Fruit fly (Drosophila melanogaster) whole organism, embryonic: ENCODE results near the gene Srrm234.

Experiments used
- BtbVII ChIP-seq: fragments of 200-800 bp; sonication (Bioruptor generic); optimal IDR thresholded peaks from 3 replicates; lab custom pipeline; 2017; ENCODE audit warnings: missing biosample characterization, mild to moderate bottlenecking, missing genetic modification characterization
- C15 ChIP-seq: fragments of 200-800 bp; sonication (Bioruptor generic); IDR thresholded peaks from 3 replicates; pipeline ENCODE4 v1.3.6; 2022; ENCODE audit warnings: missing biosample characterization, missing genetic modification characterization
- CG10565 ChIP-seq: fragments of 200-800 bp; sonication (Bioruptor generic); optimal IDR thresholded peaks from 3 replicates; lab custom pipeline; 2016; ENCODE audit warnings: missing biosample characterization, mild to moderate bottlenecking, missing genetic modification characterization
- CG10959 ChIP-seq: fragments of 200-800 bp; sonication (Bioruptor generic); IDR thresholded peaks from 2 replicates; pipeline ENCODE4 v1.3.6; 2022; ENCODE audit warnings: missing biosample characterization, missing genetic modification characterization
- CG11093 ChIP-seq: fragments of 200-800 bp; sonication (Bioruptor generic); IDR thresholded peaks from 3 replicates; pipeline ENCODE4 v1.3.6; 2022; ENCODE audit warnings: missing biosample characterization, missing genetic modification characterization
- CG11695 ChIP-seq: fragments of 200-800 bp; sonication (Bioruptor generic); IDR thresholded peaks from 3 replicates; pipeline ENCODE4 v1.3.6; 2022; ENCODE audit warnings: missing biosample characterization, missing genetic modification characterization
- CG11696 ChIP-seq: fragments of 200-800 bp; sonication (Bioruptor generic); IDR thresholded peaks from 2 replicates; pipeline ENCODE4 v1.3.6; 2022; ENCODE audit warnings: missing biosample characterization, missing genetic modification characterization
- CG13123 ChIP-seq: fragments of 200-800 bp; sonication (Bioruptor generic); optimal IDR thresholded peaks from 2 replicates; lab custom pipeline; 2016; ENCODE audit warnings: missing biosample characterization, missing genetic modification characterization
- CG13424 ChIP-seq: fragments of 200-800 bp; sonication (Bioruptor generic); optimal IDR thresholded peaks from 2 replicates; lab custom pipeline; 2019; ENCODE audit warnings: missing biosample characterization, mild to moderate bottlenecking, missing genetic modification characterization, moderate library complexity
- CG17361 ChIP-seq: fragments of 200-800 bp; sonication (Bioruptor generic); IDR thresholded peaks from 3 replicates; pipeline ENCODE4 v1.3.6; 2022; ENCODE audit warnings: missing biosample characterization, missing genetic modification characterization
- CG17612 ChIP-seq: fragments of 200-800 bp; sonication (Bioruptor generic); IDR thresholded peaks from 2 replicates; pipeline ENCODE4 v1.3.6; 2022; ENCODE audit warnings: missing biosample characterization, missing genetic modification characterization
- CG1832 ChIP-seq: fragments of 200-800 bp; sonication (Bioruptor generic); optimal IDR thresholded peaks from 2 replicates; lab custom pipeline; 2017; ENCODE audit warnings: missing biosample characterization, mild to moderate bottlenecking, missing genetic modification characterization, inconsistent platforms
- CG18476 ChIP-seq: fragments of 200-800 bp; sonication (Bioruptor generic); optimal IDR thresholded peaks from 2 replicates; lab custom pipeline; 2016; ENCODE audit warnings: missing biosample characterization, mild to moderate bottlenecking, missing genetic modification characterization
- CG2889 ChIP-seq: fragments of 200-800 bp; sonication (Bioruptor generic); IDR thresholded peaks from 3 replicates; pipeline ENCODE4 v1.3.6; 2022; ENCODE audit warnings: missing biosample characterization, missing genetic modification characterization
- CG3281 ChIP-seq: fragments of 200-800 bp; sonication (Bioruptor generic); optimal IDR thresholded peaks from 3 replicates; lab custom pipeline; 2017; ENCODE audit warnings: missing biosample characterization, mild to moderate bottlenecking, missing genetic modification characterization
- CG34224 ChIP-seq: fragments of 200-800 bp; sonication (Bioruptor generic); IDR thresholded peaks from 3 replicates; pipeline ENCODE4 v1.3.6; 2022; ENCODE audit warnings: missing biosample characterization, missing genetic modification characterization; ENCODE audit not compliant: partially characterized antibody
- CG34422 ChIP-seq: fragments of 200-800 bp; sonication (Bioruptor generic); IDR thresholded peaks from 3 replicates; pipeline ENCODE4 v1.3.6; 2022; ENCODE audit warnings: missing biosample characterization, missing genetic modification characterization
- CG3995 ChIP-seq: fragments of 200-800 bp; sonication (Bioruptor generic); optimal IDR thresholded peaks from 3 replicates; lab custom pipeline; 2016; ENCODE audit warnings: missing biosample characterization, missing genetic modification characterization
- CG4707 ChIP-seq: fragments of 200-800 bp; sonication (Bioruptor generic); optimal IDR thresholded peaks from 2 replicates; lab custom pipeline; 2018; ENCODE audit warnings: missing biosample characterization, mild to moderate bottlenecking, missing genetic modification characterization, moderate library complexity
- CG4854 ChIP-seq: fragments of 200-800 bp; sonication (Bioruptor generic); optimal IDR thresholded peaks from 2 replicates; lab custom pipeline; 2016; ENCODE audit warnings: missing biosample characterization, missing genetic modification characterization, inconsistent platforms
- CG6175 ChIP-seq: fragments of 200-800 bp; sonication (Bioruptor generic); IDR thresholded peaks from 3 replicates; pipeline ENCODE4 v1.3.6; 2022; ENCODE audit warnings: missing biosample characterization, missing genetic modification characterization
- CG6254 ChIP-seq: fragments of 200-800 bp; sonication (Bioruptor generic); optimal IDR thresholded peaks from 3 replicates; lab custom pipeline; 2017; ENCODE audit warnings: mild to moderate bottlenecking, missing biosample characterization, missing genetic modification reagents, missing genetic modification characterization
- CG9215 ChIP-seq: fragments of 200-800 bp; sonication (Bioruptor generic); IDR thresholded peaks from 2 replicates; pipeline ENCODE4 v1.3.6; 2022; ENCODE audit warnings: missing biosample characterization, missing genetic modification characterization
- CTCF ChIP-seq: fragments of 200-800 bp; sonication (Bioruptor generic); optimal IDR thresholded peaks from 2 replicates; lab custom pipeline; 2017; ENCODE audit warnings: missing biosample characterization, mild to moderate bottlenecking, missing genetic modification characterization, moderate library complexity
- Dll ChIP-seq: fragments of 200-800 bp; sonication (Bioruptor generic); IDR thresholded peaks from 4 replicates; pipeline ENCODE4 v1.3.6; 2022; ENCODE audit warnings: missing biosample characterization, missing genetic modification characterization; ENCODE audit not compliant: partially characterized antibody
- H15 ChIP-seq: fragments of 200-800 bp; sonication (Bioruptor generic); IDR thresholded peaks from 3 replicates; pipeline ENCODE4 v1.3.6; 2022; ENCODE audit warnings: missing biosample characterization, missing genetic modification characterization
- Hr51 ChIP-seq, 2 experiments: fragments of 200-800 bp; sonication (Bioruptor generic); optimal IDR thresholded peaks; 2 replicates in 1 of 2; 3 replicates in 1 of 2; lab custom pipeline; 2016 to 2018; ENCODE audit warnings: missing biosample characterization in 2 of 2, missing genetic modification characterization in 2 of 2, mild to moderate bottlenecking in 1 of 2, moderate library complexity in 1 of 2
- MBD-R2 ChIP-seq: fragments of 200-800 bp; sonication (Bioruptor generic); IDR thresholded peaks from 2 replicates; pipeline ENCODE4 v1.3.6; 2022; ENCODE audit warnings: missing biosample characterization, missing genetic modification characterization
- Med ChIP-seq: fragments of 200-800 bp; sonication (Bioruptor generic); peaks from one replicate; lab custom pipeline; 2016; ENCODE audit warnings: missing biosample characterization, missing genetic modification characterization, mild to moderate bottlenecking, inconsistent platforms, moderate library complexity
- NK7.1 ChIP-seq: fragments of 200-800 bp; sonication (Bioruptor generic); optimal IDR thresholded peaks from 3 replicates; lab custom pipeline; 2016; ENCODE audit warnings: missing biosample characterization, missing genetic modification characterization
- PHDP ChIP-seq: fragments of 200-800 bp; sonication (Bioruptor generic); optimal IDR thresholded peaks from 3 replicates; lab custom pipeline; 2018; ENCODE audit warnings: missing biosample characterization, mild to moderate bottlenecking, missing genetic modification characterization, moderate library complexity
- al ChIP-seq: fragments of 200-800 bp; sonication (Bioruptor generic); IDR thresholded peaks from 2 replicates; pipeline ENCODE4 v1.3.6; 2022; ENCODE audit warnings: missing biosample characterization, missing genetic modification characterization
- amos ChIP-seq: fragments of 200-800 bp; sonication (Bioruptor generic); IDR thresholded peaks from 2 replicates; pipeline ENCODE4 v1.3.6; 2022; ENCODE audit warnings: missing biosample characterization, missing genetic modification characterization; ENCODE audit not compliant: partially characterized antibody
- bab2 ChIP-seq: fragments of 200-800 bp; sonication (Bioruptor generic); optimal IDR thresholded peaks from 2 replicates; lab custom pipeline; 2016; ENCODE audit warnings: missing biosample characterization, missing genetic modification characterization
- bsh ChIP-seq, 2 experiments: fragments of 200-800 bp; sonication (Bioruptor generic); optimal IDR thresholded peaks; 2 replicates each; lab custom pipeline; 2017 to 2018; ENCODE audit warnings: mild to moderate bottlenecking in 2 of 2, missing biosample characterization in 2 of 2, missing genetic modification characterization in 2 of 2, moderate library complexity in 1 of 2
- btn ChIP-seq: fragments of 200-800 bp; sonication (Bioruptor generic); optimal IDR thresholded peaks from 2 replicates; lab custom pipeline; 2016; ENCODE audit warnings: missing biosample characterization, missing genetic modification characterization
- cato ChIP-seq: fragments of 200-800 bp; sonication (Bioruptor generic); optimal IDR thresholded peaks from 2 replicates; lab custom pipeline; 2016; ENCODE audit warnings: missing biosample characterization, missing genetic modification characterization, borderline replicate concordance
- corto ChIP-seq: fragments of 200-800 bp; sonication (Bioruptor generic); optimal IDR thresholded peaks from 2 replicates; lab custom pipeline; 2016; ENCODE audit warnings: missing biosample characterization, mild to moderate bottlenecking, missing genetic modification characterization, moderate library complexity
- exex ChIP-seq: fragments of 200-800 bp; sonication (Bioruptor generic); optimal IDR thresholded peaks from 4 replicates; lab custom pipeline; 2018; ENCODE audit warnings: missing biosample characterization, mild to moderate bottlenecking, missing genetic modification characterization, moderate library complexity
- fu2 ChIP-seq: fragments of 200-800 bp; sonication (Bioruptor generic); optimal IDR thresholded peaks from 2 replicates; lab custom pipeline; 2016; ENCODE audit warnings: missing biosample characterization, missing genetic modification characterization
- gcm2 ChIP-seq: fragments of 200-800 bp; sonication (Bioruptor generic); optimal IDR thresholded peaks from 2 replicates; lab custom pipeline; 2016; ENCODE audit warnings: missing biosample characterization, missing genetic modification characterization
- grn ChIP-seq: fragments of 200-800 bp; sonication (Bioruptor generic); optimal IDR thresholded peaks from 3 replicates; lab custom pipeline; 2017; ENCODE audit warnings: missing biosample characterization, missing genetic modification characterization
- gt ChIP-seq: fragments of 200-800 bp; sonication (Bioruptor generic); IDR thresholded peaks from 2 replicates; pipeline ENCODE4 v1.3.6; 2022; ENCODE audit warnings: missing biosample characterization, missing genetic modification characterization
- hkb ChIP-seq, 2 experiments: fragments of 200-800 bp in 1 of 2; fragments of >200 bp in 1 of 2; sonication (Bioruptor generic) in 1 of 2; IDR thresholded peaks in 1 of 2; optimal IDR thresholded peaks in 1 of 2; 2 replicates each; pipeline versions ENCODE4 v1.3.6 to Lab custom; 2017 to 2022; ENCODE audit warnings: missing biosample characterization in 1 of 2, missing genetic modification characterization in 1 of 2
- inv ChIP-seq: fragments of 200-800 bp; sonication (Bioruptor generic); IDR thresholded peaks from 2 replicates; pipeline ENCODE4 v1.3.6; 2022; ENCODE audit warnings: missing biosample characterization, missing genetic modification characterization; ENCODE audit not compliant: partially characterized antibody
- jigr1 ChIP-seq: fragments of 200-800 bp; sonication (Bioruptor generic); IDR thresholded peaks from 3 replicates; pipeline ENCODE4 v1.3.6; 2022; ENCODE audit warnings: missing biosample characterization, missing genetic modification characterization
- nom ChIP-seq: fragments of 200-800 bp; sonication (Bioruptor generic); optimal IDR thresholded peaks from 2 replicates; lab custom pipeline; 2017; ENCODE audit warnings: missing biosample characterization, missing genetic modification characterization, mild to moderate bottlenecking, moderate library complexity, missing genetic modification reagents
- seq ChIP-seq: fragments of 200-800 bp; sonication (Bioruptor generic); IDR thresholded peaks from 2 replicates; pipeline ENCODE4 v1.3.6; 2022; ENCODE audit warnings: missing biosample characterization, missing genetic modification characterization
- tx ChIP-seq: fragments of 200-800 bp; sonication (Bioruptor generic); optimal IDR thresholded peaks from 2 replicates; lab custom pipeline; 2016; ENCODE audit warnings: missing biosample characterization, missing genetic modification characterization
- unc-4 ChIP-seq: fragments of 200-800 bp; sonication (Bioruptor generic); IDR thresholded peaks from 2 replicates; pipeline ENCODE4 v1.3.6; 2022; ENCODE audit warnings: missing biosample characterization, missing genetic modification characterization; ENCODE audit not compliant: partially characterized antibody
- zfh2 ChIP-seq: fragments of 200-800 bp; sonication (Bioruptor generic); optimal IDR thresholded peaks from 2 replicates; lab custom pipeline; 2016; ENCODE audit warnings: missing biosample characterization, missing genetic modification characterization

The Srrm234 gene

dm6 chr3L:1702367-1702927 is 37.6 kb upstream of the Srrm234 start, which contains the start of gene CG13931 (continued):
- TF ChIP-seq CG10565 = no peak
- TF ChIP-seq CG9215 (GFP tag; lab: Robert Waterston, UW) = no peak
- TF ChIP-seq Med (GFP tag; lab: Kevin White, UChicago) = peak; percentile 77
- TF ChIP-seq corto (GFP tag; lab: Kevin White, UChicago) = no peak
- TF ChIP-seq grn (GFP tag; lab: Kevin White, UChicago) = no peak
- no peak for TF ChIP-seq CTCF (GFP tag; lab: Kevin White, UChicago)
- no peak for TF ChIP-seq CG3281 (GFP tag; lab: Kevin White, UChicago)
- TF ChIP-seq NK7.1 (GFP tag; lab: Kevin White, UChicago) = no peak
- no peak for TF ChIP-seq CG6254 (GFP tag; lab: Kevin White, UChicago)
- TF ChIP-seq tx = no peak
- no peak for TF ChIP-seq fu2
- TF ChIP-seq cato = no peak
- TF ChIP-seq inv (GFP tag; lab: Robert Waterston, UW) = no peak
- TF ChIP-seq hkb (optimal IDR thresholded peaks at IDR 0.05; lab: Kevin White, UChicago) = no peak
- TF ChIP-seq hkb (GFP tag; IDR thresholded peaks at IDR 0.05; lab: Robert Waterston, UW) = peak; percentile 43; the same call in 1 of the 2 replicates
- no peak for TF ChIP-seq CG18476
- 0 out of 3 replicates have a peak, but pooled peaks have one; percentile 41 for TF ChIP-seq CG2889
- TF ChIP-seq CG6175 (GFP tag; lab: Robert Waterston, UW) = no peak
- TF ChIP-seq Dll (GFP tag; lab: Robert Waterston, UW) = no peak
- TF ChIP-seq jigr1 (GFP tag; lab: Robert Waterston, UW) = no peak
- no peak for TF ChIP-seq zfh2
- no peak for TF ChIP-seq gcm2 (GFP tag; lab: Kevin White, UChicago)
- no peak for TF ChIP-seq nom (GFP tag; lab: Kevin White, UChicago)
- TF ChIP-seq CG11695 = 0 out of 3 replicates have a peak, but pooled peaks have one; percentile 13
- no peak for TF ChIP-seq CG4854 (GFP tag; lab: Kevin White, UChicago)
- peak; percentile 15 for TF ChIP-seq bab2 (GFP tag; lab: Kevin White, UChicago)
- no peak for TF ChIP-seq H15 (GFP tag; lab: Robert Waterston, UW)
- TF ChIP-seq btn (GFP tag; lab: Kevin White, UChicago) = no peak
- no peak for TF ChIP-seq CG4707 (GFP tag; lab: Kevin White, UChicago)
- no peak for TF ChIP-seq unc-4 (GFP tag; lab: Robert Waterston, UW)
- no peak for TF ChIP-seq C15 (GFP tag; lab: Robert Waterston, UW)
- TF ChIP-seq CG13424 = no peak
- no peak for TF ChIP-seq CG10959
- peak in 1 of 2 experiments; percentile 42 for TF ChIP-seq bsh (GFP tag; optimal IDR thresholded peaks at IDR 0.05; lab: Kevin White, UChicago)
- no peak for TF ChIP-seq CG11093 (GFP tag; lab: Robert Waterston, UW)
- no peak for TF ChIP-seq amos
- no peak for TF ChIP-seq CG13123
- no peak for TF ChIP-seq gt (GFP tag; lab: Robert Waterston, UW)
- TF ChIP-seq CG17361 (GFP tag; lab: Robert Waterston, UW) = no peak
- no peak for TF ChIP-seq BtbVII (GFP tag; lab: Kevin White, UChicago)
- TF ChIP-seq CG34422 (GFP tag; lab: Robert Waterston, UW) = peak; percentile 23; the same call in 1 of the 3 replicates
- no peak for TF ChIP-seq seq (GFP tag; lab: Robert Waterston, UW)
- no peak for TF ChIP-seq MBD-R2 (GFP tag; lab: Robert Waterston, UW)
- peak in 1 of 2 experiments; percentile 17 for TF ChIP-seq Hr51 (GFP tag; optimal IDR thresholded peaks at IDR 0.05; lab: Kevin White, UChicago)
- TF ChIP-seq exex = no peak
- no peak for TF ChIP-seq CG17612 (GFP tag; lab: Robert Waterston, UW)
- no peak for TF ChIP-seq al (GFP tag; lab: Robert Waterston, UW)
- TF ChIP-seq PHDP (tag; lab: Kevin White, UChicago) = no peak
- TF ChIP-seq CG11696 (GFP tag; lab: Robert Waterston, UW) = no peak
- no peak for TF ChIP-seq CG34224 (GFP tag; lab: Robert Waterston, UW)
- no peak for TF ChIP-seq CG3995 (GFP tag; lab: Kevin White, UChicago)
- TF ChIP-seq CG1832 (GFP tag; lab: Kevin White, UChicago) = no peak
